Fruit fly (Drosophila melanogaster): ENCODE measurements around the gene CG10337.
A peak's percentile ranks its signal among the peaks of the same experiment; 100 is the strongest.

The CG10337 gene

DNA sequence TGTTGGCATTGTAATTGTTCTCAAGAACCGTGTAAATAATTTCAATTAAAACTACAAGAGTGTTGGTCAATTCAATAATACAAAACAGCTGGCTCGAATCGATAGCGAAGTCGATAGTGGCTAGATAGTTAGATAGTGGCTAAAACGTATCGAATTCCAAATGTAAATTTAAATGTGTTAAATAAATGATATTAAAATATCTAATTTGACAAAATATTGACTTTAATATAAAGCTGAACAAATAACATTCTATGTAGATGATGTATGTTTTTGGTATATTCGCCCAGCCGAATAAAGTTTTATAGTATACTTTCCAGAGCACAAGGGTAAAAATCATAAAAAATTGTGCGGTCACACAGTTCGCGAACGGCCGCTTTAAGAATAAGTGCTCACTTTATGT, 20.4 kb downstream of the CG10337 start, which contains the start of the genes Dpm1 and CG10137:
Gene Dpm1, minus strand, starts transcription at position 53 of the 400 bp plus-strand sequence.
Gene CG10137, plus strand, starts transcription at position 371 of the 400 bp plus-strand sequence.
- TF ChIP-seq h (GFP tag; optimal IDR thresholded peaks at IDR 0.05) (peak; percentile 25), rgr (GFP tag; optimal IDR thresholded peaks at IDR 0.05) (peak; percentile 19), Myc (optimal IDR thresholded peaks at IDR 0.05) (peak; percentile 51), tai (GFP tag; optimal IDR thresholded peaks at IDR 0.05) (no peak), br (GFP tag; optimal IDR thresholded peaks at IDR 0.05) (no peak), sage (GFP tag; optimal IDR thresholded peaks at IDR 0.05) (peak; percentile 30), Dfd (GFP tag; optimal IDR thresholded peaks at IDR 0.05) (no peak), Rel (GFP tag; optimal IDR thresholded peaks at IDR 0.05) (no peak), Rel (tag; optimal IDR thresholded peaks at IDR 0.05) (no peak), Abd-B (GFP tag; optimal IDR thresholded peaks at IDR 0.05) (no peak), jim (GFP tag; optimal IDR thresholded peaks at IDR 0.05) (no peak), sv (GFP tag; optimal IDR thresholded peaks at IDR 0.05) (no peak)

DNA sequence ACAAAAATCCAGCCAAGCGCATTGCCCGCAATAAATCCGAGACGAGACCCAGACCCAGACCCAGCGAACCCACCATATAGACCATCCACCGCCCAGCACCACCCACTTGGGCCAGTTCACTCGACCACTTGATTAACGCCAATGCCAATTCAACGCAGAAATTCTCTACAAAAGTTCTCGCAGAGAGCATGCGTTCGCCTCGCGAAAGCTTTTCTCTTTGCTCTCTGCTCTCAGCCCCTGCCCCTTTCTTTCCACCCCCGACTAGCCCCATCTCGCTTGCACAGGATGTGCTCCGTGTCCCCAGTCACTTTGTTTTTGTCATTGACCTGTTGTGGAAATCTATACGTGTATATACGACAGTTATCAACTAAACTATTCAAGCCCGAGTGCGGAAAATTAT, 27.1 kb downstream of the CG10337 start:
- TF ChIP-seq dsf (GFP tag; optimal IDR thresholded peaks at IDR 0.05; ENCODE audit: borderline replicate concordance) (no peak), fru (GFP tag; optimal IDR thresholded peaks at IDR 0.05) (no peak), foxo (GFP tag; optimal IDR thresholded peaks at IDR 0.05) (no peak), Rel (GFP tag; optimal IDR thresholded peaks at IDR 0.05) (no peak), Rel (tag; optimal IDR thresholded peaks at IDR 0.05) (no peak), dl (GFP tag; optimal IDR thresholded peaks at IDR 0.05; ENCODE audit: insufficient read depth in 1 of 2, partially characterized antibody in 2 of 2) (no peak), psq (GFP tag; optimal IDR thresholded peaks at IDR 0.05) (no peak), GATAd (GFP tag; optimal IDR thresholded peaks at IDR 0.05) (no peak), pan (optimal IDR thresholded peaks at IDR 0.05) (no peak), tai (GFP tag; optimal IDR thresholded peaks at IDR 0.05) (no peak), lola (GFP tag; optimal IDR thresholded peaks at IDR 0.05) (no peak), HLH106 (tag; optimal IDR thresholded peaks at IDR 0.05) (no peak), woc (GFP tag; optimal IDR thresholded peaks at IDR 0.05) (no peak), OdsH (GFP tag; optimal IDR thresholded peaks at IDR 0.05) (no peak), Hnf4 (GFP tag; optimal IDR thresholded peaks at IDR 0.05) (no peak), CrebA (GFP tag; optimal IDR thresholded peaks at IDR 0.05; ENCODE audit: borderline replicate concordance) (no peak), Myc (optimal IDR thresholded peaks at IDR 0.05) (no peak), jim (GFP tag; optimal IDR thresholded peaks at IDR 0.05) (no peak), Sp1 (GFP tag; optimal IDR thresholded peaks at IDR 0.05) (no peak), brk (GFP tag; optimal IDR thresholded peaks at IDR 0.05) (no peak)

DNA sequence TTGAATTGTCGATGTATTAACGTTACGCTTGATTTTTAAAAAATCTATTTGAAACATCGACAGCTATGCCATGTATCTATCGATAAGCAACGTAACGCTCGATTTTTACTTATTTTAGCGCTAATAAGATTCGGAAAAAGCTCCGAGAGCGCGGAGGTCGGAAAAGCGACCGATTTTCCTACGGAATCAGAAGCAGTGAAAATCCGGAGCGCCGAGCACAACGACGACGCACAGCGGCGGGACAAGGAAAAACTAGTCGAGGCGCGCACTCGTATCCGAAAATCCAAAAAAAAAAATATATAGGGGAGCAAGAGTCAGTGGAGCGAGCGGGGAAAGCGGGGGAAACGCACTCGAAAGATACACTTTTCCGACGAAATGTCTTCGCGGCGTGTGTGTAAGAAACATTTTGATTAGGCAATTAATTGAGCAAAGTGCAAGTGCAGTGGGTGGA, 28.1 kb downstream of the CG10337 start, which contains the start of gene CG10132:
Gene CG10132, plus strand, starts transcription at position 189 of the 451 bp plus-strand sequence.
- TF ChIP-seq Abd-B (GFP tag; optimal IDR thresholded peaks at IDR 0.05), result no peak
- TF ChIP-seq Sp1 (GFP tag; optimal IDR thresholded peaks at IDR 0.05), result no peak
- TF ChIP-seq usp (GFP tag; optimal IDR thresholded peaks at IDR 0.05), result no peak
- TF ChIP-seq HLH106 (tag; optimal IDR thresholded peaks at IDR 0.05), result no peak
- TF ChIP-seq rgr (GFP tag; optimal IDR thresholded peaks at IDR 0.05), result no peak
- TF ChIP-seq N (GFP tag; optimal IDR thresholded peaks at IDR 0.05), result no peak
- no peak for TF ChIP-seq woc (GFP tag; optimal IDR thresholded peaks at IDR 0.05)
- TF ChIP-seq OdsH (GFP tag; optimal IDR thresholded peaks at IDR 0.05), result no peak

DNA sequence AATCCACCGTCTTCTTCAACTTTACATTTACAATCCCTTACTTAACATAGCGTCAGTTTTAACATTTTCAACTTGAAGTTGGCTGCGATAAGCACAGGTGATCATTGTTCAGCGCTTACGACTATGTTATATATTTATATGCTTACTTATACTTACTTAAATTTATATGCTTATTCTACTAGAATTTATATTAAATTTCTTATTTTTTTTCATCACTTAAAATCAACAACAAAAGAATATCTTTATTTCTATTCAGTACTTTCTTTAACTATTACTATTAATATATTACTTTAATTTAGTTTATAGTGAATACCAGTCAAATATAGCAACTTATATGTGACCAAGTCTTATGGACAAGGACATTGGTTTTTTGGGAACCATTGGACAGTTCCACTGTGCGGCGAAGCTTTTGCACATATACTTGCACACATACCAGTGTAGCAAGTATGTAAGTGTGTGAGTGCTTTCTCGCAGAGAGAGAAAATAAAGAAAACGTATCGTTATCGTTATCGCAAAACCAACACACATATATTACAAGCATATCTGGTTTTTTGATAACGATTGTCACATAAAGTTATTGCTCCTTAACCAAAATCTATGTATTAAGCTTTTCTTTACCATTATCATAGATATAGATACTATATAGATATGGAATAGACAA, 29.5 kb downstream of the CG10337 start, which contains the start of gene Hasp:
Gene Hasp, minus strand, starts transcription at position 51 of the 661 bp plus-strand sequence.
- TF ChIP-seq HLH106 (tag; optimal IDR thresholded peaks at IDR 0.05) (peak; percentile 17), rgr (GFP tag; optimal IDR thresholded peaks at IDR 0.05) (no peak), OdsH (GFP tag; optimal IDR thresholded peaks at IDR 0.05) (no peak), Dif (GFP tag; optimal IDR thresholded peaks at IDR 0.05; ENCODE audit: partially characterized antibody) (no peak)

DNA sequence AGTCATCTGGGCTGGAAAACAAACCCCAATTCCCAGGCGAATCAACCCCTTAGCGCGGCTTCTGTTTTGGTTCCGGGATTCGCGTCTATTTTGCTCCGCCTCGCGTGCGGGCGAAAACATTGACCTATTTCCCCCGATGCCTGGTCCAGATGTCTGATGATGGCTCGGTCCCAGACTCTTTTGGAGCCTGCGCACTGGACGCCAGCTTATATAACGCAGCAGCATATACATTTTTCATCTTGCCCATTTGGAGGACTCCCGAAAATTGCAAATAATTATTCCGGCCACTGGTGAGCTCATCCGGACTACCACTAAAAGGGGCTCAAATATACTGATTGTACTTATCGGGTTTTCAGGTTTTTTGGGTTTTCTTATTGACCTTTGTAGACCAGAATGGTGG, 30.7 kb downstream of the CG10337 start:
- TF ChIP-seq psq (GFP tag; optimal IDR thresholded peaks at IDR 0.05), result peak; percentile 34
- no peak for TF ChIP-seq foxo (GFP tag; optimal IDR thresholded peaks at IDR 0.05)
- no peak for TF ChIP-seq Dif (GFP tag; optimal IDR thresholded peaks at IDR 0.05; ENCODE audit: partially characterized antibody)
